Worm (Caenorhabditis elegans): ENCODE data around the gene grl-5.

DNA sequence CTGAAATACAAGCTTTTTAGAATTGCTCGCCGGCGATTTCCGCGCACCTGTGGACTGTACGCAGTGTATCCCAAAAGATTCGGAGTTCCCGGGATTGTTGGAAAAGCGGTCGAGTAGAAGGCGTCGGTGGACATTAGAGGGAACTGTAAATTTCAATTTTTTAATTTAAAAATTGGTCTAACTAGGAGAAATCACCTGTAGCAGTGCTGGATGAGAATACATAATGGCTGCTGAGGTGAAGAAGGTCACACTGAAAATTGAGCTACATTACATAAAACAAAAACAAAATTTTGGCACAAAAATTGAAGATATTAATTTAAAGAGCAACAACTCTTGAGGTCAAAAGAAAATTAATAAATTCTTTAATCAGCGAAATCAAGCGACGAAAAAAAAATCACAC, 39.8 kb downstream of the grl-5 start, which contains the start of gene neg-1:
- TF ChIP-seq F39B2.1 (GFP tag; IDR thresholded peaks at IDR 0.05) (no peak), lsy-27 (tag; optimal IDR thresholded peaks at IDR 0.05; ENCODE audit: borderline replicate concordance, insufficient read depth) (no peak), dpl-1 (GFP tag; optimal IDR thresholded peaks at IDR 0.05) (no peak), chd-7 (tag; optimal IDR thresholded peaks at IDR 0.05) (no peak), F33H1.4 (GFP tag; IDR thresholded peaks at IDR 0.05) (no peak), repo-1 (tag; optimal IDR thresholded peaks at IDR 0.05) (no peak), sptf-2 (GFP tag; optimal IDR thresholded peaks at IDR 0.05) (no peak), ztf-22 (GFP tag; optimal IDR thresholded peaks at IDR 0.05) (no peak), ZK185.1 (tag; optimal IDR thresholded peaks at IDR 0.05; ENCODE audit: poor library complexity, severe bottlenecking) (no peak), him-1 (tag; optimal IDR thresholded peaks at IDR 0.05) (no peak)

Measured in whole organism, young adult.